Worm (Caenorhabditis elegans) whole organism, young adult: ENCODE data around the gene ehs-1.

Experiments
- Y95B8A.8 ChIP-seq: fragments of 200-800 bp; sonication (Bioruptor generic); IDR thresholded peaks from 2 replicates; pipeline ENCODE4 v1.3.6; 2022; ENCODE audit warnings: missing genetic modification reagents, missing genetic modification characterization, missing compliant biosample characterization
- bed-2 ChIP-seq: fragments of 200-800 bp; sonication (Bioruptor generic); IDR thresholded peaks from 2 replicates; pipeline ENCODE4 v1.3.6; 2022; ENCODE audit warnings: missing genetic modification reagents, missing genetic modification characterization, missing compliant biosample characterization
- cebp-1 ChIP-seq, 2 experiments: fragments of 200-800 bp in 1 of 2; sonication (Bioruptor generic) in 1 of 2; sonication (generic microtip) in 1 of 2; IDR thresholded peaks in 1 of 2; optimal IDR thresholded peaks in 1 of 2; 2 replicates each; pipeline versions ENCODE4 v1.3.6 to Lab custom; 2017 to 2022; ENCODE audit warnings: missing compliant biosample characterization in 2 of 2, missing genetic modification characterization in 2 of 2, mild to moderate bottlenecking in 1 of 2, missing genetic modification reagents in 1 of 2, moderate library complexity in 1 of 2
- lin-35 ChIP-seq, 3 experiments: fragments of 150-350 bp in 2 of 3; sonication (generic microtip) in 1 of 3; optimal IDR thresholded peaks; 2 replicates each; lab custom pipeline; 2014 to 2018; ENCODE audit warnings: missing biosample characterization in 3 of 3, missing genetic modification characterization in 3 of 3, missing genetic modification reagents in 3 of 3

- no peak for TF ChIP-seq cebp-1 (GFP tag; IDR thresholded peaks at IDR 0.05; lab: Robert Waterston, UW)
- no peak for TF ChIP-seq cebp-1 (tag; optimal IDR thresholded peaks at IDR 0.05; lab: Kevin White, UChicago)
- TF ChIP-seq Y95B8A.8 (GFP tag; lab: Robert Waterston, UW), result no peak
- TF ChIP-seq bed-2 (GFP tag; lab: Robert Waterston, UW), result no peak
- TF ChIP-seq lin-35 (GFP tag; optimal IDR thresholded peaks at IDR 0.05; lab: Kevin White, UChicago), result no peak
Observed at ce11 chrII:5820282-5820762, at the start of gene ehs-1.
